Fruit fly (Drosophila melanogaster): ENCODE measurements around the gene CG7556.

DNA sequence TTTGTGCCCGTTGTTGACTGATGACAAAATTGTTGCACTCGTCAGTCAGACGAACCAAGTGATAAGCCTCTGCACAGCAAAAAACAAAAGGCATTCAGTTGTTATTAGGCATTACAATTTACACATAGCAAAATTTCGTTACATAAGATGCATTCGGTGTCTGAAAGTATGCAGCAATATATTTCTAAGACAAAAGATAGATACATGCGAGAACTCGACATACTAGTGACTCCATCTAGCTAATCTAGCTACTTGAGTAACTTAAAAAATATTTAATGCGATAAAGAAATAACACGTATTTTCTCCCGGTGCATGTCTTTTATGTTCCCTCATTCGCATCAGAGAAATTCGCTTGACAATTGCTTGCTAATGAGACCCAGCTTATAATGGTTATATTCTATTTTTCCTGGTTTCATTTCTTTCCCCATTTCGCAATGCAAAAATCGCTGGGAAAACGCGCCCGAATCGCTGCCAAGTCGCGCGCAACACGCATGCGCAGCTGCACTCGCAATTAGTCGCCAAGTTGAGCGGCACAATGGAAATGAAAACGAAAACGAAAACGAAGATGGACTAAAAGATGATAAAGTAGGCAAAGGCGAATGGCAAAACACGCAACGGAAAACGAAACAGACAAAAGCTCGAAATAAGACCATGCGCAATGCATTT lies 17.2 kb downstream of the CG7556 start:
- TF ChIP-seq CG8478 (optimal IDR thresholded peaks at IDR 0.05) (no peak), CTCF (optimal IDR thresholded peaks at IDR 0.05) (no peak)
